Worm (Caenorhabditis elegans): ENCODE results near the gene orai-1.

DNA sequence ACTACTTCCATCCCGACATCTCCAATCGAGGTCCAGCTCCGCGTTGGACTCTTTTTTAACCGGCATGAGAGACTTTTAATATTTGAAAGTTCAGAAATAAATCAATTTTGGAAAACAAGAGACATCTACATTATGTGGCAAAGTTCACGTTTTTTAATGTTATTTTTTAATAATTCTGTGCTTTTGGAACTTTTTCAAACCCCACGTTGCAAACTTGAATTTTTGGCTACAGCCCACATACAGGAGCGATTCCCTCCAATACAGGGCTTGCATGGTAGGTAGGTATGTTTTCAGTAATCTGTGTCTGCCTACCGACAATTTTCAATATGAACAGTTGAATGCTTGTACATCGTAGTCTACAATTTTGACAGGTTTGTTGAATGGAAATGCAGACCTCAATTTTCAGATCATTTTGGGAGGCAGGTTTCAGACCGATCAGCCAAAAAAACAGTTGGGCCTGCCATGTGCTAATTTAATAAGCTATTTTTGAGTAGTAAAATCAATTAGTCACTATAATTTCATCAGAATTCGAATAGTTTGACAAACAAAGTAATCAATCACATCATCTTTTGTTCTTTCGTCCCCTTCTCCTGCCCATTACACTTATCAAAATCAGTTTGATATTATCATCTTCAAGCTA, 41.0 kb upstream of the orai-1 start, which contains the start of the genes Y55B1AR.4 and ttr-7:
- no peak for TF ChIP-seq tab-1 (GFP tag; IDR thresholded peaks at IDR 0.05)
- no peak for TF ChIP-seq ztf-29 (GFP tag; IDR thresholded peaks at IDR 0.05)
- TF ChIP-seq ztf-23 (GFP tag; IDR thresholded peaks at IDR 0.05), result no peak
- no peak for TF ChIP-seq ref-1 (GFP tag; conservative IDR thresholded peaks at IDR 0.05)
- TF ChIP-seq flt-1 (GFP tag; IDR thresholded peaks at IDR 0.05), result no peak
- no peak for TF ChIP-seq med-1 (GFP tag; optimal IDR thresholded peaks at IDR 0.05; ENCODE audit: insufficient read depth)
- TF ChIP-seq cog-1 (tag; optimal IDR thresholded peaks at IDR 0.05), result no peak
- no peak for TF ChIP-seq klf-2 (GFP tag; conservative IDR thresholded peaks at IDR 0.05)
- no peak for TF ChIP-seq T22C8.4 (GFP tag; IDR thresholded peaks at IDR 0.05)
